Worm (Caenorhabditis elegans) whole organism, early embryonic: ENCODE measurements around the gene F01F1.14.

ENCODE experiments used
- flt-1 ChIP-seq: fragments of 200-800 bp; sonication (Bioruptor generic); IDR thresholded peaks from 2 replicates; pipeline ENCODE4 v1.3.6; 2022; ENCODE audit warnings: missing genetic modification characterization, missing compliant biosample characterization
- pes-1 ChIP-seq: fragments of 200-800 bp; sonication (Bioruptor generic); IDR thresholded peaks from 2 replicates; pipeline ENCODE4 v1.3.6; 2022; ENCODE audit warnings: missing genetic modification reagents, missing genetic modification characterization, missing compliant biosample characterization
- tbx-37 ChIP-seq: fragments of 200-800 bp; sonication (Bioruptor generic); conservative IDR thresholded peaks from 2 replicates; pipeline ENCODE4 v1.3.6; 2022; ENCODE audit warnings: missing genetic modification reagents, missing genetic modification characterization, missing compliant biosample characterization

DNA sequence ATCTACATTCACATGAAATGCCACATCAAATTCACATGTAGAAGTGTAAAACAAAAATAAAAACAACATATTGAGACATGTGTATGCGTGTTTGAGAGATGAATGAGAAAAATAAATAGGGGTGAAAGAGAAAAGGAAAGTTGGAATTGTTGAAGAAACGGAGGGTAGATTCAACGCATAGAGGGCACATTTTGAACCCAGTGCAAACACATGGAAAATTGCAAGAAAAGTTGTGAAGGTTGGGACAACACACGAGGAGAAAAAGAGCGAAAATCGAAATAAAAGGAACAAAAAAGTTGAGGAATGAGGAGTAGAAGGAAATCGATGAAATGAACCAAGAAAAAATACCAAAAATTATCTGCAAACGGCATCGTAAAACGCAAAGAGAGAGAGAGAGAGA, 43.1 kb downstream of the F01F1.14 start:
- no peak for TF ChIP-seq tbx-37 (GFP tag; lab: Robert Waterston, UW)
- no peak for TF ChIP-seq pes-1 (GFP tag; lab: Robert Waterston, UW)
- no peak for TF ChIP-seq flt-1
